Worm (Caenorhabditis elegans): Measurements from ENCODE around the gene nhr-27.

ce11 chrX:12819512-12819911 is 11.4 kb upstream of the nhr-27 start:
- TF ChIP-seq repo-1 (tag; optimal IDR thresholded peaks at IDR 0.05) (no peak), mxl-1 (tag; optimal IDR thresholded peaks at IDR 0.05) (no peak), ztf-25 (GFP tag; IDR thresholded peaks at IDR 0.05) (no peak), F57C9.4 (tag; optimal IDR thresholded peaks at IDR 0.05) (no peak), ama-1 (optimal IDR thresholded peaks at IDR 0.05) (no peak), ama-1 (GFP tag; optimal IDR thresholded peaks at IDR 0.05) (no peak), F39B2.1 (GFP tag; IDR thresholded peaks at IDR 0.05) (no peak), madf-10 (tag; optimal IDR thresholded peaks at IDR 0.05) (no peak), aptf-3 (GFP tag; IDR thresholded peaks at IDR 0.05) (no peak), akir-1 (GFP tag; optimal IDR thresholded peaks at IDR 0.05) (no peak)

Measured in whole organism, young adult.